Fruit fly (Drosophila melanogaster) whole organism, embryonic: Measurements from ENCODE around the gene hyd.

Experiments
- Aef1 ChIP-seq: fragments of 200-800 bp; sonication (Bioruptor generic); IDR thresholded peaks from 3 replicates; pipeline ENCODE4 v1.3.6; 2022; ENCODE audit warnings: missing biosample characterization, missing genetic modification characterization
- B-H2 ChIP-seq: fragments of 200-800 bp; sonication (Bioruptor generic); optimal IDR thresholded peaks from 2 replicates; lab custom pipeline; 2018; ENCODE audit warnings: missing biosample characterization, mild to moderate bottlenecking, missing genetic modification characterization
- Bdp1 ChIP-seq: fragments of 200-800 bp; sonication (Bioruptor generic); optimal IDR thresholded peaks from 3 replicates; lab custom pipeline; 2016; ENCODE audit warnings: missing biosample characterization, missing genetic modification characterization
- CG10267 ChIP-seq: fragments of 200-800 bp; sonication (Bioruptor generic); optimal IDR thresholded peaks from 2 replicates; lab custom pipeline; 2018; ENCODE audit warnings: missing biosample characterization, mild to moderate bottlenecking, missing genetic modification characterization, moderate library complexity
- CG11093 ChIP-seq: fragments of 200-800 bp; sonication (Bioruptor generic); IDR thresholded peaks from 3 replicates; pipeline ENCODE4 v1.3.6; 2022; ENCODE audit warnings: missing biosample characterization, missing genetic modification characterization
- CG11247 ChIP-seq: fragments of 200-800 bp; sonication (Bioruptor generic); IDR thresholded peaks from 2 replicates; pipeline ENCODE4 v1.3.6; 2022; ENCODE audit warnings: missing biosample characterization, missing genetic modification characterization
- CG11695 ChIP-seq: fragments of 200-800 bp; sonication (Bioruptor generic); IDR thresholded peaks from 3 replicates; pipeline ENCODE4 v1.3.6; 2022; ENCODE audit warnings: missing biosample characterization, missing genetic modification characterization
- CG11723 ChIP-seq: fragments of 200-800 bp; sonication (Bioruptor generic); optimal IDR thresholded peaks from 2 replicates; lab custom pipeline; 2017; ENCODE audit warnings: missing biosample characterization, mild to moderate bottlenecking, missing genetic modification characterization
- CG13624 ChIP-seq: fragments of 200-800 bp; sonication (Bioruptor generic); optimal IDR thresholded peaks from 2 replicates; lab custom pipeline; 2016; ENCODE audit warnings: missing biosample characterization, missing genetic modification characterization
- CG15696 ChIP-seq: fragments of 200-800 bp; sonication (Bioruptor generic); optimal IDR thresholded peaks from 2 replicates; lab custom pipeline; 2019; ENCODE audit warnings: missing biosample characterization, mild to moderate bottlenecking, missing genetic modification characterization, moderate library complexity
- CG16779 ChIP-seq: fragments of 200-800 bp; sonication (Bioruptor generic); IDR thresholded peaks from 2 replicates; pipeline ENCODE4 v1.3.6; 2022; ENCODE audit warnings: missing biosample characterization, missing genetic modification characterization
- CG17385 ChIP-seq: fragments of 200-800 bp; sonication (Bioruptor generic); optimal IDR thresholded peaks from 3 replicates; lab custom pipeline; 2018; ENCODE audit warnings: missing biosample characterization, mild to moderate bottlenecking, missing genetic modification characterization
- CG30020 ChIP-seq: fragments of 200-800 bp; optimal IDR thresholded peaks from 2 replicates; lab custom pipeline; 2019; ENCODE audit warnings: missing biosample characterization, mild to moderate bottlenecking, missing genetic modification characterization, moderate library complexity
- CG30403 ChIP-seq: fragments of 200-800 bp; sonication (Bioruptor generic); optimal IDR thresholded peaks from 3 replicates; lab custom pipeline; 2016; ENCODE audit warnings: missing biosample characterization, missing genetic modification characterization
- CG34376 ChIP-seq: fragments of 200-800 bp; sonication (Bioruptor generic); optimal IDR thresholded peaks from 2 replicates; lab custom pipeline; 2018; ENCODE audit warnings: missing biosample characterization, mild to moderate bottlenecking, missing genetic modification characterization
- CG4328 ChIP-seq: fragments of 200-800 bp; sonication (Bioruptor generic); optimal IDR thresholded peaks from 3 replicates; lab custom pipeline; 2017; ENCODE audit warnings: missing biosample characterization, missing genetic modification reagents, missing genetic modification characterization
- CG4404 ChIP-seq: fragments of 200-800 bp; sonication (Bioruptor generic); IDR thresholded peaks from 2 replicates; pipeline ENCODE4 v1.3.6; 2022; ENCODE audit warnings: missing biosample characterization, missing genetic modification characterization
- CG6689 ChIP-seq: fragments of 200-800 bp; sonication (Bioruptor generic); IDR thresholded peaks from 2 replicates; pipeline ENCODE4 v1.3.6; 2022; ENCODE audit warnings: missing biosample characterization, missing genetic modification characterization
- CG7786 ChIP-seq: fragments of 200-800 bp; sonication (Bioruptor generic); optimal IDR thresholded peaks from 2 replicates; lab custom pipeline; 2016; ENCODE audit warnings: missing biosample characterization, missing genetic modification characterization
- CTCF ChIP-seq: fragments of 200-800 bp; sonication (Bioruptor generic); optimal IDR thresholded peaks from 2 replicates; lab custom pipeline; 2017; ENCODE audit warnings: missing biosample characterization, mild to moderate bottlenecking, missing genetic modification characterization, moderate library complexity
- Camta ChIP-seq: fragments of 200-800 bp; sonication (Bioruptor generic); optimal IDR thresholded peaks from 2 replicates; lab custom pipeline; 2016; ENCODE audit warnings: missing biosample characterization, missing genetic modification characterization
- Dfd ChIP-seq, 2 experiments: fragments of >200 bp; optimal IDR thresholded peaks; 2 replicates each; lab custom pipeline; 2017; ENCODE audit warnings: missing biosample characterization in 2 of 2, missing genetic modification characterization in 2 of 2
- Dll ChIP-seq: fragments of 200-800 bp; sonication (Bioruptor generic); IDR thresholded peaks from 4 replicates; pipeline ENCODE4 v1.3.6; 2022; ENCODE audit warnings: missing biosample characterization, missing genetic modification characterization; ENCODE audit not compliant: partially characterized antibody
- Eip74EF ChIP-seq, 2 experiments: fragments of 200-800 bp in 1 of 2; fragments of >200 bp in 1 of 2; sonication (Bioruptor generic) in 1 of 2; optimal IDR thresholded peaks; 2 replicates each; lab custom pipeline; 2017 to 2019; ENCODE audit warnings: missing biosample characterization in 2 of 2, missing genetic modification characterization in 2 of 2, mild to moderate bottlenecking in 1 of 2, moderate library complexity in 1 of 2
- Jarid2 ChIP-seq: fragments of 200-800 bp; sonication (Bioruptor generic); optimal IDR thresholded peaks from 3 replicates; lab custom pipeline; 2017; ENCODE audit warnings: mild to moderate bottlenecking, missing biosample characterization, missing genetic modification reagents, missing genetic modification characterization
- Lim3 ChIP-seq: fragments of 200-800 bp; sonication (Bioruptor generic); IDR thresholded peaks from 2 replicates; pipeline ENCODE4 v1.3.6; 2022; ENCODE audit warnings: missing biosample characterization, missing genetic modification characterization
- Meics ChIP-seq: fragments of 200-800 bp; sonication (Bioruptor generic); optimal IDR thresholded peaks from 2 replicates; lab custom pipeline; 2017; ENCODE audit warnings: missing biosample characterization, mild to moderate bottlenecking, missing genetic modification characterization
- Mrtf ChIP-seq: fragments of 200-800 bp; sonication (Bioruptor generic); IDR thresholded peaks from 3 replicates; pipeline ENCODE4 v1.3.6; 2022; ENCODE audit warnings: missing biosample characterization, missing genetic modification characterization
- NK7.1 ChIP-seq: fragments of 200-800 bp; sonication (Bioruptor generic); optimal IDR thresholded peaks from 3 replicates; lab custom pipeline; 2016; ENCODE audit warnings: missing biosample characterization, missing genetic modification characterization
- Oli ChIP-seq: fragments of 200-800 bp; sonication (Bioruptor generic); optimal IDR thresholded peaks from 2 replicates; lab custom pipeline; 2018; ENCODE audit warnings: missing biosample characterization, mild to moderate bottlenecking, missing genetic modification characterization, moderate library complexity
- Spps ChIP-seq: fragments of 200-800 bp; sonication (Bioruptor generic); optimal IDR thresholded peaks from 2 replicates; lab custom pipeline; 2018; ENCODE audit warnings: missing biosample characterization, mild to moderate bottlenecking, missing genetic modification characterization
- ato ChIP-seq: fragments of 200-800 bp; sonication (Bioruptor generic); IDR thresholded peaks from 2 replicates; pipeline ENCODE4 v1.3.6; 2022; ENCODE audit warnings: missing biosample characterization, missing genetic modification characterization; ENCODE audit not compliant: partially characterized antibody
- emc ChIP-seq: fragments of 200-800 bp; sonication (Bioruptor generic); optimal IDR thresholded peaks from 2 replicates; lab custom pipeline; 2016; ENCODE audit warnings: missing biosample characterization, missing genetic modification characterization
- grn ChIP-seq: fragments of 200-800 bp; sonication (Bioruptor generic); optimal IDR thresholded peaks from 3 replicates; lab custom pipeline; 2017; ENCODE audit warnings: missing biosample characterization, missing genetic modification characterization
- hbn ChIP-seq: fragments of 200-800 bp; sonication (Bioruptor generic); IDR thresholded peaks from 2 replicates; pipeline ENCODE4 v1.3.6; 2022; ENCODE audit warnings: missing biosample characterization, missing genetic modification characterization; ENCODE audit not compliant: partially characterized antibody
- kay ChIP-seq: fragments of 200-800 bp; sonication (Bioruptor generic); optimal IDR thresholded peaks from 2 replicates; lab custom pipeline; 2016; ENCODE audit warnings: missing biosample characterization, missing genetic modification characterization
- lilli ChIP-seq: fragments of 200-800 bp; sonication (Bioruptor generic); optimal IDR thresholded peaks from 3 replicates; lab custom pipeline; 2016; ENCODE audit warnings: missing biosample characterization, missing genetic modification characterization
- lola ChIP-seq, 3 experiments: fragments of >200 bp in 2 of 3; fragments of 200-800 bp in 1 of 3; sonication (Bioruptor generic) in 1 of 3; optimal IDR thresholded peaks; 2 replicates each; lab custom pipeline; 2017 to 2019; ENCODE audit warnings: missing biosample characterization in 3 of 3, missing genetic modification characterization in 3 of 3, mild to moderate bottlenecking in 1 of 3, moderate library complexity in 1 of 3
- nom ChIP-seq: fragments of 200-800 bp; sonication (Bioruptor generic); optimal IDR thresholded peaks from 2 replicates; lab custom pipeline; 2017; ENCODE audit warnings: missing biosample characterization, missing genetic modification characterization, mild to moderate bottlenecking, moderate library complexity, missing genetic modification reagents
- pho ChIP-seq: fragments of 200-800 bp; sonication (Bioruptor generic); optimal IDR thresholded peaks from 2 replicates; lab custom pipeline; 2016; ENCODE audit warnings: missing biosample characterization, missing genetic modification characterization
- prd ChIP-seq, 3 experiments: fragments of >200 bp in 2 of 3; fragments of 200-800 bp in 1 of 3; sonication (Bioruptor generic) in 1 of 3; optimal IDR thresholded peaks in 2 of 3; IDR thresholded peaks in 1 of 3; 2 replicates in 2 of 3; 3 replicates in 1 of 3; pipeline versions ENCODE4 v1.3.6 to Lab custom; 2017 to 2022; ENCODE audit warnings: missing biosample characterization in 1 of 3, missing genetic modification characterization in 1 of 3
- schlank ChIP-seq: fragments of 200-800 bp; sonication (Bioruptor generic); optimal IDR thresholded peaks from 2 replicates; lab custom pipeline; 2018; ENCODE audit warnings: missing biosample characterization, mild to moderate bottlenecking, missing genetic modification characterization
- sisA ChIP-seq: fragments of 200-800 bp; sonication (Bioruptor generic); IDR thresholded peaks from 2 replicates; pipeline ENCODE4 v1.3.6; 2022; ENCODE audit warnings: missing biosample characterization, missing genetic modification characterization
- sna ChIP-seq: fragments of 200-800 bp; sonication (Bioruptor generic); IDR thresholded peaks from 2 replicates; pipeline ENCODE4 v1.3.6; 2022; ENCODE audit warnings: missing biosample characterization, missing genetic modification characterization; ENCODE audit not compliant: partially characterized antibody
- sr ChIP-seq: fragments of 200-800 bp; sonication (Bioruptor generic); IDR thresholded peaks from 3 replicates; pipeline ENCODE4 v1.3.6; 2022; ENCODE audit warnings: missing biosample characterization, missing genetic modification characterization
- tio ChIP-seq: fragments of 200-800 bp; sonication (Bioruptor generic); optimal IDR thresholded peaks from 2 replicates; lab custom pipeline; 2017; ENCODE audit warnings: missing biosample characterization, missing genetic modification characterization, inconsistent platforms
- tll ChIP-seq, 2 experiments: fragments of 200-800 bp in 1 of 2; fragments of >200 bp in 1 of 2; sonication (Bioruptor generic) in 1 of 2; optimal IDR thresholded peaks; 2 replicates each; lab custom pipeline; 2017 to 2019; ENCODE audit warnings: missing biosample characterization in 2 of 2, missing genetic modification characterization in 2 of 2, mild to moderate bottlenecking in 1 of 2, moderate library complexity in 1 of 2
- wek ChIP-seq: fragments of 200-800 bp; sonication (Bioruptor generic); optimal IDR thresholded peaks from 3 replicates; lab custom pipeline; 2018; ENCODE audit warnings: missing biosample characterization, mild to moderate bottlenecking, missing genetic modification characterization, moderate library complexity
- zen2 ChIP-seq: fragments of 200-800 bp; sonication (Bioruptor generic); IDR thresholded peaks from 3 replicates; pipeline ENCODE4 v1.3.6; 2022; ENCODE audit warnings: missing biosample characterization, missing genetic modification characterization; ENCODE audit not compliant: partially characterized antibody

Gene hyd

DNA sequence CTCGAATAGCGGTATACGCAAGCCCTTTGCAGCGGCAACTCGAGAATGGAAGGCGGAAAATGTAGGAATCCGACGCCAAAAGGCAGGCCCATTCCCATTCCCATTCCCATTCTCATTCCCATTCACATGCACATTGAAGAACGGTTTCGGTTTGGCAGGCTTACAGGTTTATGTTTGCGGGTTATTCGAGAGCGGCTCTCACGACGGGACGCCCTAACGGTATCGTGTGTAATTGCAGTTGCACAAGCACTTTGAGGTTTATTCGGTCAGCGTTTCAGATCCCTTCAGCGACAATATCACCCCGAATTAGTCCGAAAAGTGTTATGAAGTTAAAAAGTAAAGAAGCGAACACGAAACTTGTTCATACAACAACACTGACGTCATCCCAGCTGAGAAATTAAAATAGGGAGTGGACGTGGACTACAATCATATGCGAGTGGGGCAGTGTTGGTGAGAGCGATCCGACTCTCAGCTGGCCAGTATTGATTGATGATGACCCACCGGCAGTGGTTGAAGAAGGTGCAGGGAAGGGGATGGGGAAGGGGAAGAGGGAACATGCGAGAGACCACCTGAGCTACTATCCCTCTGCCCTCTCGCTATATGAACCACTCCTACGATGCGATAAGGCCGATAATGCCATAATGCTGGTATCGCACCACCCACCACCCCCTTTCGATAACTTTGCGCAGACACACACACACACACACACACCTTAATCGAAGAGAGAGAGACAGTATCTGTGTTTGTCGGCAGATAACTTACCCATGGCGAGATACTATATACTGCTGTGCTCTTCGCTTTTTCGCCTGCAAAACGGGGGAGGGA lies 21.0 kb downstream of the hyd start (continued):
- TF ChIP-seq prd (optimal IDR thresholded peaks at IDR 0.05; lab: Kevin White, UChicago), result no peak
- no peak for TF ChIP-seq prd (GFP tag; IDR thresholded peaks at IDR 0.05; lab: Robert Waterston, UW)
- TF ChIP-seq Bdp1 (GFP tag; lab: Kevin White, UChicago), result no peak
- TF ChIP-seq CG11723 (GFP tag; lab: Kevin White, UChicago), result no peak
- TF ChIP-seq tll (GFP tag; optimal IDR thresholded peaks at IDR 0.05; lab: Kevin White, UChicago), result no peak
- TF ChIP-seq sisA (GFP tag; lab: Robert Waterston, UW), result no peak
- no peak for TF ChIP-seq lilli (GFP tag; lab: Kevin White, UChicago)
- TF ChIP-seq CG13624 (GFP tag; lab: Kevin White, UChicago), result no peak
- TF ChIP-seq CG6689 (GFP tag; lab: Robert Waterston, UW), result no peak
- TF ChIP-seq Spps, result no peak
- no peak for TF ChIP-seq hbn (GFP tag; lab: Robert Waterston, UW)
- no peak for TF ChIP-seq CG11247 (GFP tag; lab: Robert Waterston, UW)
- no peak for TF ChIP-seq Dll (GFP tag; lab: Robert Waterston, UW)
- no peak for TF ChIP-seq lola (GFP tag; optimal IDR thresholded peaks at IDR 0.05; lab: Kevin White, UChicago)
- TF ChIP-seq nom (GFP tag; lab: Kevin White, UChicago), result peak; percentile 35
- TF ChIP-seq Jarid2 (GFP tag; lab: Kevin White, UChicago), result no peak
- TF ChIP-seq Dfd (GFP tag; optimal IDR thresholded peaks at IDR 0.05; lab: Kevin White, UChicago), result no peak
- TF ChIP-seq zen2 (GFP tag; lab: Robert Waterston, UW), result no peak
- TF ChIP-seq CG4328, result no peak
- TF ChIP-seq Camta (GFP tag; lab: Kevin White, UChicago), result no peak
- no peak for TF ChIP-seq Lim3 (GFP tag; lab: Robert Waterston, UW)
- no peak for TF ChIP-seq emc
- TF ChIP-seq CG17385 (GFP tag; lab: Kevin White, UChicago), result no peak
- no peak for TF ChIP-seq CTCF (GFP tag; lab: Kevin White, UChicago)
- no peak for TF ChIP-seq Oli
- TF ChIP-seq tio (GFP tag; lab: Kevin White, UChicago), result no peak
- TF ChIP-seq pho (GFP tag; lab: Kevin White, UChicago), result no peak
- TF ChIP-seq CG10267 (tag; lab: Kevin White, UChicago), result no peak
- TF ChIP-seq NK7.1 (GFP tag; lab: Kevin White, UChicago), result no peak
- TF ChIP-seq CG30403 (GFP tag; lab: Kevin White, UChicago), result no peak
- TF ChIP-seq Aef1, result no peak
- no peak for TF ChIP-seq Eip74EF (GFP tag; optimal IDR thresholded peaks at IDR 0.05; lab: Kevin White, UChicago)
- TF ChIP-seq kay (GFP tag; lab: Kevin White, UChicago), result peak; percentile 40
- no peak for TF ChIP-seq Mrtf
- peak; percentile 58 for TF ChIP-seq B-H2 (GFP tag; lab: Kevin White, UChicago)
- TF ChIP-seq CG11695 (GFP tag; lab: Robert Waterston, UW), result no peak
- TF ChIP-seq CG11093 (GFP tag; lab: Robert Waterston, UW), result no peak
- TF ChIP-seq CG34376 (GFP tag; lab: Kevin White, UChicago), result peak; percentile 96
- TF ChIP-seq ato (GFP tag; lab: Robert Waterston, UW), result no peak
- TF ChIP-seq CG4404 (GFP tag; lab: Robert Waterston, UW), result no peak
- no peak for TF ChIP-seq Meics
- TF ChIP-seq wek (GFP tag; lab: Kevin White, UChicago), result no peak
- no peak for TF ChIP-seq CG15696 (tag; lab: Kevin White, UChicago)
- no peak for TF ChIP-seq CG7786 (GFP tag; lab: Kevin White, UChicago)
- TF ChIP-seq CG16779 (GFP tag; lab: Robert Waterston, UW), result no peak
- no peak for TF ChIP-seq sr (GFP tag; lab: Robert Waterston, UW)
- TF ChIP-seq sna, result no peak
- TF ChIP-seq grn, result peak; percentile 98
- no peak for TF ChIP-seq CG30020
- TF ChIP-seq schlank, result no peak
